Worm (Caenorhabditis elegans): ENCODE data around the gene W01C8.5.

W01C8.5 gene

ce11 chrX:5713479-5713878, 16.4 kb upstream of the W01C8.5 start:
- TF ChIP-seq ceh-79 (tag; optimal IDR thresholded peaks at IDR 0.05) = peak; percentile 69
- no peak for TF ChIP-seq dpff-1 (tag; optimal IDR thresholded peaks at IDR 0.05)
- no peak for TF ChIP-seq ceh-100 (GFP tag; IDR thresholded peaks at IDR 0.05)
- peak; percentile 12 for TF ChIP-seq lin-40 (tag; optimal IDR thresholded peaks at IDR 0.05)
- no peak for TF ChIP-seq C06A6.2 (GFP tag; conservative IDR thresholded peaks at IDR 0.05)
- peak; percentile 79 for TF ChIP-seq snpc-1.1 (tag; optimal IDR thresholded peaks at IDR 0.05; ENCODE audit: insufficient read depth)
- TF ChIP-seq lsy-27 (tag; optimal IDR thresholded peaks at IDR 0.05; ENCODE audit: borderline replicate concordance, insufficient read depth) = peak; percentile 5
- no peak; the same call in 1 of the 2 replicates for TF ChIP-seq lir-1 (GFP tag; conservative IDR thresholded peaks at IDR 0.05)
- peak; percentile 76 for TF ChIP-seq hrde-1 (tag; optimal IDR thresholded peaks at IDR 0.05; ENCODE audit: borderline replicate concordance)
- TF ChIP-seq egrh-3 (GFP tag; IDR thresholded peaks at IDR 0.05) = no peak
- peak; percentile 87 for TF ChIP-seq D2030.7 (GFP tag; IDR thresholded peaks at IDR 0.05)
- peak; percentile 79 for TF ChIP-seq B0261.1 (tag; optimal IDR thresholded peaks at IDR 0.05)
- no peak for TF ChIP-seq ceh-91 (GFP tag; IDR thresholded peaks at IDR 0.05)
- no peak for TF ChIP-seq madf-8 (GFP tag; conservative IDR thresholded peaks at IDR 0.05)
- TF ChIP-seq K11D2.4 (GFP tag; IDR thresholded peaks at IDR 0.05) = no peak
- no peak for TF ChIP-seq K12H6.12 (tag; optimal IDR thresholded peaks at IDR 0.05)
- peak; percentile 94 for TF ChIP-seq rpc-1 (optimal IDR thresholded peaks at IDR 0.05)
- TF ChIP-seq rpc-1 (tag; optimal IDR thresholded peaks at IDR 0.05) = peak; percentile 100
- peak; percentile 73; the same call in 1 of the 2 replicates for TF ChIP-seq Y56A3A.18 (GFP tag; IDR thresholded peaks at IDR 0.05)
- peak; percentile 78 for TF ChIP-seq T07F8.4 (tag; optimal IDR thresholded peaks at IDR 0.05)
- TF ChIP-seq madf-6 (GFP tag; IDR thresholded peaks at IDR 0.05) = peak; percentile 39; the same call in 1 of the 2 replicates
- no peak for TF ChIP-seq Y95B8A.8 (GFP tag; IDR thresholded peaks at IDR 0.05)
- TF ChIP-seq ama-1 (optimal IDR thresholded peaks at IDR 0.05) = no peak
- TF ChIP-seq ama-1 (GFP tag; optimal IDR thresholded peaks at IDR 0.05) = peak; percentile 75 to 92
- TF ChIP-seq ztf-26 (tag; optimal IDR thresholded peaks at IDR 0.05) = no peak
- no peak for TF ChIP-seq F52B5.7 (tag; optimal IDR thresholded peaks at IDR 0.05)
- TF ChIP-seq hmg-1.2 (GFP tag; IDR thresholded peaks at IDR 0.05) = peak; percentile 74
- no peak for TF ChIP-seq ztf-28 (GFP tag; IDR thresholded peaks at IDR 0.05)
- TF ChIP-seq B0035.1 (tag; optimal IDR thresholded peaks at IDR 0.05) = peak; percentile 55
- peak; percentile 78; the same call in 1 of the 2 replicates for TF ChIP-seq nfyb-1 (GFP tag; IDR thresholded peaks at IDR 0.05)
- no peak for TF ChIP-seq cebp-2 (GFP tag; IDR thresholded peaks at IDR 0.05)
- TF ChIP-seq bed-2 (GFP tag; IDR thresholded peaks at IDR 0.05) = no peak
- TF ChIP-seq madf-3 (GFP tag; IDR thresholded peaks at IDR 0.05) = peak; percentile 61; the same call in 1 of the 2 replicates
- no peak for TF ChIP-seq nfya-2 (GFP tag; IDR thresholded peaks at IDR 0.05)
- 0 out of 2 replicates have a peak, but pooled peaks have one; percentile 34 for TF ChIP-seq hmg-20 (GFP tag; IDR thresholded peaks at IDR 0.05)
- no peak for TF ChIP-seq nhr-179 (tag; optimal IDR thresholded peaks at IDR 0.05)
- peak; percentile 68 for TF ChIP-seq attf-5 (GFP tag; optimal IDR thresholded peaks at IDR 0.05)
- TF ChIP-seq bed-1 (GFP tag; IDR thresholded peaks at IDR 0.05) = no peak
- no peak for TF ChIP-seq akir-1 (GFP tag; optimal IDR thresholded peaks at IDR 0.05)
- no peak for TF ChIP-seq efl-1 (GFP tag; optimal IDR thresholded peaks at IDR 0.05)
- TF ChIP-seq zfh-2 (GFP tag; conservative IDR thresholded peaks at IDR 0.05) = no peak
- TF ChIP-seq die-1 (tag; optimal IDR thresholded peaks at IDR 0.05) = peak; percentile 95
- peak; percentile 36 for TF ChIP-seq nhr-27 (tag; optimal IDR thresholded peaks at IDR 0.05)
- TF ChIP-seq Y67H2A.10 (GFP tag; conservative IDR thresholded peaks at IDR 0.05) = no peak
- TF ChIP-seq let-526 (GFP tag; IDR thresholded peaks at IDR 0.05) = no peak
- no peak for TF ChIP-seq tbx-9 (tag; optimal IDR thresholded peaks at IDR 0.05; ENCODE audit: borderline replicate concordance)
- peak; percentile 55 for TF ChIP-seq athp-1 (tag; optimal IDR thresholded peaks at IDR 0.05)
- peak; percentile 65 for TF ChIP-seq T26A5.8 (tag; optimal IDR thresholded peaks at IDR 0.05)
- peak; percentile 29 for TF ChIP-seq chd-7 (tag; optimal IDR thresholded peaks at IDR 0.05)
- TF ChIP-seq lag-1 (GFP tag; IDR thresholded peaks at IDR 0.05) = no peak
